Worm (Caenorhabditis elegans) whole organism, L4 larva: ENCODE results near the gene ubc-19.

Source experiments
- D1046.2 ChIP-seq: fragments of 200-800 bp; sonication (Bioruptor generic); IDR thresholded peaks from 2 replicates; pipeline ENCODE4 v1.3.6; 2022; ENCODE audit warnings: missing genetic modification characterization, missing compliant biosample characterization
- aha-1 ChIP-seq: fragments of 150-350 bp; peaks from one replicate; lab custom pipeline; 2014; ENCODE audit warnings: missing biosample characterization, missing genetic modification characterization
- aly-2 ChIP-seq: sonication (generic microtip); optimal IDR thresholded peaks from 2 replicates; lab custom pipeline; 2018; ENCODE audit warnings: missing biosample characterization, missing genetic modification characterization
- ama-1 ChIP-seq: fragments of 150-350 bp; optimal IDR thresholded peaks from 2 replicates; lab custom pipeline; 2014; ENCODE audit warnings: inconsistent platforms, mixed read lengths
- ceh-32 ChIP-seq: sonication (generic microtip); optimal IDR thresholded peaks from 2 replicates; lab custom pipeline; 2016; ENCODE audit warnings: mild to moderate bottlenecking, missing genetic modification characterization, missing compliant biosample characterization; ENCODE audit not compliant: poor library complexity
- dpl-1 ChIP-seq: fragments of 150-350 bp; optimal IDR thresholded peaks from 2 replicates; lab custom pipeline; 2014; ENCODE audit warnings: missing biosample characterization, missing genetic modification reagents, missing genetic modification characterization
- lir-3 ChIP-seq: sonication (generic microtip); optimal IDR thresholded peaks from 2 replicates; lab custom pipeline; 2016; ENCODE audit warnings: mild to moderate bottlenecking, missing genetic modification characterization, missing compliant biosample characterization
- mdt-29 ChIP-seq: fragments of 200-800 bp; sonication (Bioruptor generic); IDR thresholded peaks from 2 replicates; pipeline ENCODE4 v1.3.6; 2022; ENCODE audit warnings: missing genetic modification reagents, missing genetic modification characterization, missing compliant biosample characterization
- mep-1 ChIP-seq: fragments of 150-350 bp; sonication (generic microtip); optimal IDR thresholded peaks from 3 replicates; lab custom pipeline; 2014; ENCODE audit warnings: missing biosample characterization, missing genetic modification characterization
- nhr-111 ChIP-seq: fragments of 200-800 bp; sonication (Bioruptor generic); optimal IDR thresholded peaks from 2 replicates; lab custom pipeline; 2018; ENCODE audit warnings: mild to moderate bottlenecking, missing genetic modification characterization, missing compliant biosample characterization
- nhr-25 ChIP-seq: sonication (generic microtip); optimal IDR thresholded peaks from 2 replicates; lab custom pipeline; 2017; ENCODE audit warnings: missing genetic modification characterization, mild to moderate bottlenecking, missing compliant biosample characterization, antibody characterized with exemption, moderate library complexity, borderline replicate concordance; ENCODE audit not compliant: insufficient read depth
- nhr-28 ChIP-seq: fragments of 150-350 bp; optimal IDR thresholded peaks from 2 replicates; lab custom pipeline; 2014; ENCODE audit warnings: missing biosample characterization, missing genetic modification characterization
- sdz-12 ChIP-seq: fragments of 200-800 bp; sonication (Bioruptor generic); optimal IDR thresholded peaks from 2 replicates; lab custom pipeline; 2018; ENCODE audit warnings: mild to moderate bottlenecking, missing genetic modification characterization, missing compliant biosample characterization
- unc-39 ChIP-seq: sonication (generic microtip); optimal IDR thresholded peaks from 2 replicates; lab custom pipeline; 2017; ENCODE audit warnings: missing biosample characterization, missing genetic modification characterization
- unc-62 ChIP-seq, 3 experiments: fragments of 150-350 bp in 1 of 3; sonication (generic microtip); optimal IDR thresholded peaks in 2 of 3; peaks in 1 of 3; 1 replicate in 1 of 3; 2 replicates in 2 of 3; lab custom pipeline; 2014 to 2017; ENCODE audit warnings: missing biosample characterization in 3 of 3, missing genetic modification characterization in 3 of 3, missing genetic modification reagents in 3 of 3, missing genotype in 1 of 3
- vab-7 ChIP-seq: fragments of 200-800 bp; sonication (Bioruptor generic); IDR thresholded peaks from 2 replicates; pipeline ENCODE4 v1.3.6; 2022; ENCODE audit warnings: missing genetic modification reagents, missing genetic modification characterization, missing compliant biosample characterization
- zag-1 ChIP-seq: fragments of 150-350 bp; optimal IDR thresholded peaks from 2 replicates; lab custom pipeline; 2014; ENCODE audit warnings: missing biosample characterization, missing genetic modification characterization
- zfp-3 ChIP-seq: fragments of 200-800 bp; sonication (Bioruptor generic); conservative IDR thresholded peaks from 2 replicates; pipeline ENCODE4 v1.3.6; 2022; ENCODE audit warnings: missing genetic modification reagents, missing genetic modification characterization, missing compliant biosample characterization

ubc-19 gene

ce11 chrV:18638367-18638873 is 51.1 kb downstream of the ubc-19 start, which contains the start of gene col-42:
col-42 (plus strand) TSS chrV:18638484.
- TF ChIP-seq aly-2 (tag; lab: Kevin White, UChicago), result no peak
- TF ChIP-seq D1046.2 (GFP tag; lab: Robert Waterston, UW), result 0 out of 2 replicates have a peak, but pooled peaks have one; percentile 10
- peak; percentile 14; the same call in 1 of the 2 replicates for TF ChIP-seq zfp-3 (GFP tag; lab: Robert Waterston, UW)
- peak; percentile 11 for TF ChIP-seq nhr-25
- peak; percentile 38 for TF ChIP-seq ama-1 (lab: Kevin White, UChicago)
- no peak for TF ChIP-seq nhr-111 (GFP tag; lab: Kevin White, UChicago)
- no peak for TF ChIP-seq lir-3 (tag; lab: Kevin White, UChicago)

DNA sequence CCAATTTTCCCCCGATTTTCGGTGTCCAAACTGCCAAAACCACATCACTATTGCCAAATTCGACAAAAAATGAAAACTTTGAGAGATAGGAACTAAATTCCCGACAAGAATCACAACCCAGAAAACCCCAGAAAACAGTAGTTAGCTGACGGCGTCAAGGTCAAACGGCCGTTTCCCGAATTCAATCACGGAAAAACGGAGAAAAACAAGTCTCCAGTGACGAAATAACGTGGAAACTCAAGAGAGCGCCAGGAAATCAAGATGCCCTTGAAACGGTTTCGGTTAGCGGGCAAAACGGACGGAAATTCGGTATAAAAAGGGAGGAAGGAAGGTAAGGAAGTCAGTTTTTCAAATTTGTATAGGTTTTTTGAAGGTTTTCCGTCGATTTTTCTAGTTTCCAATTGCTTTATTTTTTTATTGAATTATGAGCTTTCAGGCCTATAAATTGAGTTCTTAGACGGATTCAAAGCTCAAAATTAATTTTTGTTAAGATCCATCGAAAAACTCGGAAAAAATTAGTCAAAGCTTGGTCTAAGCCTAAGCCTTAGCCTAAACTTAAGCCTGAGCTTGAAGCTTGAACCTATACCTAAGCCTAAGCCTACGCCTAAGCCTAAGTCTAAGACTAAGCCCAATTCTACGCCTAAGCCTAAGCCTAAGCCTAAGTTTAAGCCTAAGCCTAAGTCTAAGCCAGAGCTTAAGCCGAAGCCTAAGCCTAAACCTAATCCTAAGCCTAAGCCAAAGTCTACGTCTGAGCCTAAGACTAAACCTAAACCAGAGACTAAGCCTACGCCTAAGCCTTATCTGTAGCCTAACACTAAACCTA is 51.8 kb downstream of the ubc-19 start:
- no peak for TF ChIP-seq unc-39 (tag; lab: Kevin White, UChicago)
- TF ChIP-seq dpl-1 (GFP tag; lab: Kevin White, UChicago), result no peak
- TF ChIP-seq vab-7 (GFP tag; lab: Robert Waterston, UW), result no peak
- TF ChIP-seq nhr-25, result peak; percentile 58
- TF ChIP-seq aha-1 (tag; lab: Kevin White, UChicago), result peak; percentile 18
- TF ChIP-seq ama-1 (lab: Kevin White, UChicago), result peak; percentile 85
- no peak for TF ChIP-seq zag-1
- TF ChIP-seq unc-62 (GFP tag; optimal IDR thresholded peaks at IDR 0.05 in 1 of 2; lab: Kevin White, UChicago), result peak in 1 of 2 experiments; percentile 72
- no peak for TF ChIP-seq unc-62 (tag; optimal IDR thresholded peaks at IDR 0.05; lab: Kevin White, UChicago)
- peak; percentile 31 for TF ChIP-seq mep-1 (tag; lab: Kevin White, UChicago)
- peak; percentile 8 for TF ChIP-seq nhr-28 (tag; lab: Kevin White, UChicago)
- no peak for TF ChIP-seq sdz-12 (GFP tag; lab: Kevin White, UChicago)
- no peak for TF ChIP-seq ceh-32 (tag; lab: Kevin White, UChicago)
- peak; percentile 33; the same call in 1 of the 2 replicates for TF ChIP-seq mdt-29
- TF ChIP-seq, all 104 proteins: peak for 7
